Worm (Caenorhabditis elegans): Measurements from ENCODE around the gene Y42H9B.3.

DNA sequence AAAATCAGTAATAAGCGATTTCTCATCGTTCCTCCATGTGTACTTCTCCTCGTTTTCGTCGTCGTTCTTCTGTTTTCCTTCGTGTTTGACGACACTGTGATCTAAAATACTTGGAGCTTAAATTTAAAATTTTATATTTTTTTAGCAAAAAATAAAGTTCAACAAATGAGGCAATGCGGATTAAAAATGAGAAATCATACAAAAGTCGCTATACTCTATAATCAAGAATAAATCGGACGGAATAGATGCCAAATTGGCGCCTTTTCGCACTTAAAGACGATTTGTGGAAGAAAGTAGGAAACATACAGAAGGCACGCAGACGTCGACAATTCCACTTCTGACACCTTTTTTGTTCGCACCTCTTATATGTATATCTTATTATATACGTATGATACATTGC lies 8.2 kb downstream of the Y42H9B.3 start, which contains the start of gene rig-4:
- no peak for TF ChIP-seq him-1 (tag; optimal IDR thresholded peaks at IDR 0.05)
- no peak for TF ChIP-seq W03F9.2 (tag; optimal IDR thresholded peaks at IDR 0.05)
